Fruit fly (Drosophila melanogaster): ENCODE measurements around the gene Nrx-1.

DNA sequence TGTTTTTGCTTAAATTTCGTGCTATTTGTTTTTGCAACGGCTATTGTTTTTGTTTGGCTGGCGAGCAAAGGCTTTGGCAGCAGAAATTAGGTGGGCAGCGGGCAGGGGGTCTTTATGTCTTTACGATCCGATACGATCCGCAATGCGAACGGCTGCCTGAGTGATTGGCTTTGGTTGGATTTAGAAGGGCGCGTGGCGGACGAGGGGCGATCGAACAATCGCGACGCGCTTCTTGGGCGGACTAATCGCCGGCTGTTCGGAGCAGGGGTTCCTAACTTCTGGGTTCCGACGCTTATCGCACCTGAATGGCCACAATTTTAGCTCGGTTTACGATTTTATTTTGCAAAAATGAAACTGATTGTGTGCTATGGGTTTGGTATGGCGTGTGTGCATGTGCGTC lies 58.9 kb downstream of the Nrx-1 start:
- TF ChIP-seq CG17186 (GFP tag; optimal IDR thresholded peaks at IDR 0.05) (no peak), Fer3 (tag; optimal IDR thresholded peaks at IDR 0.05) (no peak), CG6813 (GFP tag; optimal IDR thresholded peaks at IDR 0.05) (no peak), CG6765 (GFP tag; optimal IDR thresholded peaks at IDR 0.05) (no peak), dpn (GFP tag; optimal IDR thresholded peaks at IDR 0.05) (no peak), zf30C (GFP tag; optimal IDR thresholded peaks at IDR 0.05) (no peak), esg (GFP tag; conservative IDR thresholded peaks at IDR 0.05) (no peak), her (GFP tag; optimal IDR thresholded peaks at IDR 0.05) (no peak)

All from whole organism, embryonic.